Worm (Caenorhabditis elegans) whole organism, young adult: ENCODE data around the gene F38E9.1.

Source experiments
- F55B11.4 ChIP-seq: sonication (generic microtip); optimal IDR thresholded peaks from 2 replicates; lab custom pipeline; 2016; ENCODE audit warnings: missing compliant biosample characterization, missing genetic modification characterization, borderline replicate concordance; ENCODE audit not compliant: insufficient read depth
- ZK185.1 ChIP-seq: sonication (generic microtip); optimal IDR thresholded peaks from 2 replicates; lab custom pipeline; 2016; ENCODE audit warnings: mild to moderate bottlenecking, missing genetic modification characterization, missing compliant biosample characterization; ENCODE audit not compliant: poor library complexity, severe bottlenecking
- athp-1 ChIP-seq: sonication (generic microtip); optimal IDR thresholded peaks from 2 replicates; lab custom pipeline; 2017; ENCODE audit warnings: mild to moderate bottlenecking, missing genetic modification characterization, missing compliant biosample characterization
- ccch-3 ChIP-seq: fragments of 200-800 bp; sonication (Bioruptor generic); optimal IDR thresholded peaks from 2 replicates; lab custom pipeline; 2018; ENCODE audit warnings: mild to moderate bottlenecking, missing genetic modification characterization, missing compliant biosample characterization
- efl-1 ChIP-seq: fragments of 150-350 bp; optimal IDR thresholded peaks from 2 replicates; lab custom pipeline; 2014; ENCODE audit warnings: missing biosample characterization, missing genetic modification reagents, missing genetic modification characterization
- hrde-1 ChIP-seq: sonication (generic microtip); optimal IDR thresholded peaks from 2 replicates; lab custom pipeline; 2016; ENCODE audit warnings: missing genetic modification characterization, mild to moderate bottlenecking, missing compliant biosample characterization, moderate library complexity, missing genotype, missing genetic modification reagents, borderline replicate concordance
- lsy-27 ChIP-seq: sonication (generic microtip); optimal IDR thresholded peaks from 2 replicates; lab custom pipeline; 2017; ENCODE audit warnings: missing genetic modification characterization, mild to moderate bottlenecking, missing compliant biosample characterization, antibody characterized with exemption, missing genotype, borderline replicate concordance; ENCODE audit not compliant: insufficient read depth
- mel-28 ChIP-seq: sonication (generic microtip); optimal IDR thresholded peaks from 2 replicates; lab custom pipeline; 2016; ENCODE audit warnings: borderline replicate concordance, mild to moderate bottlenecking, missing genetic modification characterization, missing compliant biosample characterization
- pha-4 ChIP-seq: fragments of 150-350 bp; sonication (generic microtip); optimal IDR thresholded peaks from 2 replicates; lab custom pipeline; 2014; ENCODE audit warnings: missing biosample characterization, missing genetic modification reagents, missing genetic modification characterization
- snpc-4 ChIP-seq, 5 experiments: fragments of 150-350 bp in 1 of 5; sonication (generic microtip) in 4 of 5; optimal IDR thresholded peaks; 2 replicates each; lab custom pipeline; 2014 to 2018; ENCODE audit warnings: missing genetic modification characterization in 5 of 5, missing biosample characterization in 3 of 5, antibody characterized with exemption in 2 of 5, mild to moderate bottlenecking in 2 of 5, missing compliant biosample characterization in 2 of 5, missing genotype in 2 of 5, moderate library complexity in 2 of 5, missing genetic modification reagents in 1 of 5
- zim-3 ChIP-seq: sonication (generic microtip); optimal IDR thresholded peaks from 2 replicates; lab custom pipeline; 2017; ENCODE audit warnings: mild to moderate bottlenecking, missing genetic modification characterization, moderate library complexity, missing compliant biosample characterization
- ztf-26 ChIP-seq: sonication (generic microtip); optimal IDR thresholded peaks from 2 replicates; lab custom pipeline; 2017; ENCODE audit warnings: missing genetic modification characterization, missing compliant biosample characterization

ce11 chrX:16461319-16461718, 9.5 kb upstream of the F38E9.1 start:
- TF ChIP-seq hrde-1 (tag; lab: Kevin White, UChicago) = no peak
- TF ChIP-seq mel-28 = no peak
- TF ChIP-seq athp-1 = no peak
- no peak for TF ChIP-seq ccch-3 (GFP tag; lab: Kevin White, UChicago)
- TF ChIP-seq ZK185.1 = no peak
- peak; percentile 50 for TF ChIP-seq snpc-4 (GFP tag; optimal IDR thresholded peaks at IDR 0.05; lab: Kevin White, UChicago)
- TF ChIP-seq snpc-4 (tag; optimal IDR thresholded peaks at IDR 0.05; lab: Kevin White, UChicago) = peak in 3 of 4 experiments; percentile 20 to 73 (median 57)
- no peak for TF ChIP-seq zim-3
- no peak for TF ChIP-seq efl-1 (GFP tag; lab: Kevin White, UChicago)
- no peak for TF ChIP-seq lsy-27 (tag; lab: Kevin White, UChicago)
- TF ChIP-seq ztf-26 (tag; lab: Kevin White, UChicago) = no peak
- TF ChIP-seq F55B11.4 (tag; lab: Kevin White, UChicago) = no peak
- TF ChIP-seq pha-4 (tag; lab: Kevin White, UChicago) = no peak
